Worm (Caenorhabditis elegans): ENCODE results near the gene acbp-7.

The acbp-7 gene

ce11 chrIII:4852025-4852424 lies 14.5 kb downstream of the acbp-7 start, which contains the start of gene ced-4:
Gene ced-4 (plus strand): TSS chrIII:4852325.
- TF ChIP-seq ztf-4 (tag; optimal IDR thresholded peaks at IDR 0.05) = no peak
- no peak for TF ChIP-seq ama-1 (optimal IDR thresholded peaks at IDR 0.05)
- TF ChIP-seq nhr-77 (tag; optimal IDR thresholded peaks at IDR 0.05) = no peak
- no peak for TF ChIP-seq nhr-21 (tag; optimal IDR thresholded peaks at IDR 0.05)
- TF ChIP-seq nhr-10 (tag; optimal IDR thresholded peaks at IDR 0.05) = no peak
- TF ChIP-seq nhr-129 (tag; optimal IDR thresholded peaks at IDR 0.05) = no peak
- TF ChIP-seq sma-3 (GFP tag; optimal IDR thresholded peaks at IDR 0.05) = no peak
- no peak for TF ChIP-seq snpc-4 (tag; optimal IDR thresholded peaks at IDR 0.05)

- TF ChIP-seq mbf-1 (tag; optimal IDR thresholded peaks at IDR 0.05) = no peak
Observed at ce11 chrIII:4854918-4855317, 17.4 kb downstream of the acbp-7 start, which contains the start of gene C35D10.8. Gene C35D10.8 (plus strand): TSS chrIII:4855218.

ce11 chrIII:4856109-4856508 lies 18.6 kb downstream of the acbp-7 start, which contains the start of gene C35D10.7:
Gene C35D10.7 (plus strand): TSS chrIII:4856193.
- TF ChIP-seq elt-1 (tag; optimal IDR thresholded peaks at IDR 0.05) (no peak), nhr-129 (tag; optimal IDR thresholded peaks at IDR 0.05) (no peak), F13H6.1 (tag; optimal IDR thresholded peaks at IDR 0.05) (no peak), lsy-2 (tag; optimal IDR thresholded peaks at IDR 0.05) (no peak), elt-3 (tag; optimal IDR thresholded peaks at IDR 0.05) (no peak), nhr-21 (tag; optimal IDR thresholded peaks at IDR 0.05) (no peak), gmeb-1 (tag; optimal IDR thresholded peaks at IDR 0.05) (no peak), ztf-1 (GFP tag; conservative IDR thresholded peaks at IDR 0.05) (no peak), mbf-1 (tag; optimal IDR thresholded peaks at IDR 0.05) (no peak), dmd-4 (tag; optimal IDR thresholded peaks at IDR 0.05) (no peak), alr-1 (tag; optimal IDR thresholded peaks at IDR 0.05) (no peak), snpc-4 (tag; optimal IDR thresholded peaks at IDR 0.05) (no peak), ztf-4 (tag; optimal IDR thresholded peaks at IDR 0.05) (no peak), sma-3 (GFP tag; optimal IDR thresholded peaks at IDR 0.05) (no peak), nhr-25 (tag; optimal IDR thresholded peaks at IDR 0.05) (no peak), R02D3.7 (tag; optimal IDR thresholded peaks at IDR 0.05) (no peak), nhr-10 (tag; optimal IDR thresholded peaks at IDR 0.05) (no peak), aly-2 (tag; optimal IDR thresholded peaks at IDR 0.05) (no peak), unc-39 (tag; optimal IDR thresholded peaks at IDR 0.05) (no peak)

ce11 chrIII:4856992-4857391 lies 19.5 kb downstream of the acbp-7 start:
- TF ChIP-seq unc-62 (GFP tag; optimal IDR thresholded peaks at IDR 0.05) (no peak), nhr-129 (tag; optimal IDR thresholded peaks at IDR 0.05) (no peak), C34F6.9 (tag; optimal IDR thresholded peaks at IDR 0.05) (no peak), nhr-25 (tag; optimal IDR thresholded peaks at IDR 0.05) (no peak), nhr-12 (tag; optimal IDR thresholded peaks at IDR 0.05) (no peak), nhr-6 (tag; optimal IDR thresholded peaks at IDR 0.05) (no peak), lin-11 (tag; optimal IDR thresholded peaks at IDR 0.05) (no peak), lsy-2 (tag; optimal IDR thresholded peaks at IDR 0.05) (no peak), lin-13 (GFP tag; optimal IDR thresholded peaks at IDR 0.05) (no peak), mdl-1 (tag; optimal IDR thresholded peaks at IDR 0.05) (no peak), fos-1 (tag; optimal IDR thresholded peaks at IDR 0.05) (no peak), egl-27 (tag; optimal IDR thresholded peaks at IDR 0.05) (no peak), ztf-11 (tag; optimal IDR thresholded peaks at IDR 0.05) (no peak), nhr-21 (tag; optimal IDR thresholded peaks at IDR 0.05) (no peak), elt-3 (tag; optimal IDR thresholded peaks at IDR 0.05) (no peak), sem-4 (tag; optimal IDR thresholded peaks at IDR 0.05) (no peak)

- TF ChIP-seq egl-27 (tag; optimal IDR thresholded peaks at IDR 0.05) (no peak), crh-2 (tag; optimal IDR thresholded peaks at IDR 0.05) (no peak), blmp-1 (tag; optimal IDR thresholded peaks at IDR 0.05; ENCODE audit: insufficient read depth) (no peak)
Observed at ce11 chrIII:4859039-4859438, 21.5 kb downstream of the acbp-7 start, which contains the start of gene C35D10.6. Gene C35D10.6 (plus strand): TSS chrIII:4859339.

Data from whole organism, L2 larva.